Worm (Caenorhabditis elegans) whole organism, young adult: Measurements from ENCODE around the gene ZK512.10.

ENCODE experiments used
- F37B4.10 ChIP-seq: fragments of 200-800 bp; sonication (Bioruptor generic); IDR thresholded peaks from 2 replicates; pipeline ENCODE4 v1.3.6; 2022; ENCODE audit warnings: missing genetic modification characterization, missing compliant biosample characterization
- ama-1 ChIP-seq, 3 experiments: fragments of 150-350 bp in 1 of 3; sonication (generic microtip) in 2 of 3; optimal IDR thresholded peaks; 2 replicates each; lab custom pipeline; 2014 to 2018; ENCODE audit warnings: missing biosample characterization in 2 of 3, missing genetic modification characterization in 2 of 3, missing genetic modification reagents in 2 of 3
- attf-3 ChIP-seq: fragments of 200-800 bp; sonication (Bioruptor generic); conservative IDR thresholded peaks from 2 replicates; pipeline ENCODE4 v1.3.6; 2022; ENCODE audit warnings: missing genetic modification reagents, missing genetic modification characterization, missing compliant biosample characterization
- egrh-3 ChIP-seq: fragments of 200-800 bp; sonication (Bioruptor generic); IDR thresholded peaks from 2 replicates; pipeline ENCODE4 v1.3.6; 2022; ENCODE audit warnings: missing genetic modification reagents, missing genetic modification characterization, missing compliant biosample characterization
- rcor-1 ChIP-seq: fragments of 200-800 bp; sonication (Bioruptor generic); IDR thresholded peaks from 2 replicates; pipeline ENCODE4 v1.3.6; 2022; ENCODE audit warnings: missing genetic modification reagents, missing genetic modification characterization, missing compliant biosample characterization
- snpc-4 ChIP-seq, 5 experiments: fragments of 150-350 bp in 1 of 5; sonication (generic microtip) in 4 of 5; optimal IDR thresholded peaks; 2 replicates each; lab custom pipeline; 2014 to 2018; ENCODE audit warnings: missing genetic modification characterization in 5 of 5, missing biosample characterization in 3 of 5, antibody characterized with exemption in 2 of 5, mild to moderate bottlenecking in 2 of 5, missing compliant biosample characterization in 2 of 5, missing genotype in 2 of 5, moderate library complexity in 2 of 5, missing genetic modification reagents in 1 of 5
- zfh-2 ChIP-seq: fragments of 200-800 bp; sonication (Bioruptor generic); conservative IDR thresholded peaks from 2 replicates; pipeline ENCODE4 v1.3.6; 2022; ENCODE audit warnings: missing genetic modification reagents, missing genetic modification characterization, missing compliant biosample characterization

DNA sequence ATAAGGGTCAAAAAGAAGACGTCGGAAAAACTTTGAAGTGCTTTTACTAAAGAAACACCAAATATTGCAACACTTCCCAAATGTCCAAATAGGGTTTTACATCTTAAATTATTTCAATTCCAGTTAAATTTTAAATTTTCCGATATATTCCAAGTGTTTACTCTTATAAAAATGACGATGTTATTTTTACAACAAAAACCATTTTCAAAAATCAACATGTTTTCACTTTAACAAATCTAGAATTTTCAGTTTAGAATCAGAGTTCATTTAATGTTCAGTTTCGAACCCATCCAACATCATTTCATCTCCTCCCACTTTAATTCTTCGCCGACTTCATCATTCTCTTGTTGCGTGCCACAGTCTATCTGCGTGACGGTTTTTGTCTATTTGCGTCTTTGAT, 27.0 kb upstream of the ZK512.10 start, which contains the start of gene dos-1:
- TF ChIP-seq snpc-4 (GFP tag; optimal IDR thresholded peaks at IDR 0.05; lab: Kevin White, UChicago) (no peak), snpc-4 (tag; optimal IDR thresholded peaks at IDR 0.05; lab: Kevin White, UChicago) (no peak), egrh-3 (no peak), ama-1 (optimal IDR thresholded peaks at IDR 0.05; lab: Kevin White, UChicago) (no peak), ama-1 (GFP tag; optimal IDR thresholded peaks at IDR 0.05; lab: Kevin White, UChicago) (no peak), F37B4.10 (GFP tag; lab: Robert Waterston, UW) (no peak), rcor-1 (GFP tag; lab: Robert Waterston, UW) (no peak), zfh-2 (GFP tag; lab: Robert Waterston, UW) (no peak), attf-3 (GFP tag; lab: Robert Waterston, UW) (no peak)
